Worm (Caenorhabditis elegans) whole organism, early embryonic: ENCODE measurements around the gene srh-271.

Experiments
- B0310.2 ChIP-seq: sonication (generic microtip); optimal IDR thresholded peaks from 2 replicates; lab custom pipeline; 2016; ENCODE audit warnings: mild to moderate bottlenecking, missing genetic modification characterization, missing compliant biosample characterization
- aly-1 ChIP-seq: sonication (generic microtip); optimal IDR thresholded peaks from 2 replicates; lab custom pipeline; 2016; ENCODE audit warnings: missing genetic modification characterization, missing compliant biosample characterization
- ama-1 ChIP-seq: fragments of 150-350 bp; optimal IDR thresholded peaks from 2 replicates; lab custom pipeline; 2014
- ceh-13 ChIP-seq: fragments of 200-800 bp; sonication (Bioruptor generic); optimal IDR thresholded peaks from 2 replicates; lab custom pipeline; 2018; ENCODE audit warnings: mild to moderate bottlenecking, missing genetic modification characterization, missing compliant biosample characterization
- flt-1 ChIP-seq: fragments of 200-800 bp; sonication (Bioruptor generic); IDR thresholded peaks from 2 replicates; pipeline ENCODE4 v1.3.6; 2022; ENCODE audit warnings: missing genetic modification characterization, missing compliant biosample characterization
- hmg-4 ChIP-seq: fragments of 200-800 bp; sonication (Bioruptor generic); optimal IDR thresholded peaks from 2 replicates; lab custom pipeline; 2018; ENCODE audit warnings: mild to moderate bottlenecking, missing genetic modification characterization, missing compliant biosample characterization
- tra-4 ChIP-seq: sonication (generic microtip); optimal IDR thresholded peaks from 2 replicates; lab custom pipeline; 2017; ENCODE audit warnings: missing genetic modification characterization, missing compliant biosample characterization

The srh-271 gene

DNA sequence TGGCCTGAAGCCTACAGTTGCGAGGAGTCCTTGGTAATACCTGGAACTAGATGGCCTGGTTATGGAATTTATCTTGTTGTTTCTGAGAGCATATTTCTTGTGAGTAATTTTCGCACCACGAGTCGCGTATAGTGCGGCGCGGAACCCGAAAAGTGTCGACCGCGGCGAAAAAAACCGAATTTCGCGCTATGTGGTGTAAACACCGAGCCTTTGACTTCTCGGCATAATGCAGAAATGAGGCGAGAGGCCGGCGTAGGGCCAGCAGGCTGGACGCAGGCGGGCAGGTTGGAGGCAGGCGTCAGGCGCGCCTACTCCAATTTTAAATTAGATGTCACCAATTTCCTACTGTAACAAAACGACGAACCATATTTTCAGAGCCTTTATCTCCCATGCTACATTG lies 46.1 kb downstream of the srh-271 start:
- TF ChIP-seq tra-4 (tag; lab: Kevin White, UChicago), result no peak

- no peak for TF ChIP-seq B0310.2
- no peak for TF ChIP-seq ama-1 (lab: Kevin White, UChicago)
Measured at ce11 chrV:2573881-2574280, 47.9 kb downstream of the srh-271 start, which contains the start of gene nhr-290. Gene nhr-290, plus strand, starts transcription at chrV:2574181.

ce11 chrV:2573108-2573507 lies 48.7 kb downstream of the srh-271 start, which contains the start of gene srj-20:
Gene srj-20, minus strand, starts transcription at chrV:2573208.
- TF ChIP-seq aly-1 (tag; lab: Kevin White, UChicago) (no peak), flt-1 (GFP tag; lab: Robert Waterston, UW) (no peak)

DNA sequence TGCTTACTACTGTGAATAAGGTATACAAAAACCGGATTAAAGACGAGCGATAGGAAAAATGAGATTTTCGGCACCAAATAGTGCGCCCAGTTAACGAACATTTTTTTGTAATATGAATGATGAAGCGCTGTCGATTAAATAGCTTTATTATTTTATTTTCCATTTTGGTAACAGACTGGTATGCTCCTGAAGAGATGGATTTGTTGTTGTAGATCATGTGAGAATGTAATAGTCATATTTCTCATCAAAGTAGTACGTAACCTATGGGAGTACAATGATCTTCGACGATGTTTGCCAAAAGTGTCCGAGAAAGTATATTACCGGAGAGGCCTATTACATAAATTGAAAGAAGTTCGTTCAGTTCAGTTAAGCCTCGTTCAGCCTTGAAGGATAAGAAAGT lies 51.1 kb downstream of the srh-271 start, which contains the start of gene srj-19:
Gene srj-19, minus strand, starts transcription at position 101 of the 400 bp plus-strand sequence.
- no peak for TF ChIP-seq tra-4 (tag; lab: Kevin White, UChicago)
- no peak for TF ChIP-seq ceh-13
- no peak for TF ChIP-seq hmg-4 (GFP tag; lab: Kevin White, UChicago)
- TF ChIP-seq aly-1 (tag; lab: Kevin White, UChicago), result no peak
- TF ChIP-seq B0310.2, result no peak
